Fruit fly (Drosophila melanogaster) whole organism, embryonic: ENCODE data around the gene CG13008.
A peak's percentile ranks its signal among the peaks of the same experiment; 100 is the strongest.

Experiments
- BEAF-32 ChIP-seq: fragments of 200-800 bp; sonication (Bioruptor generic); optimal IDR thresholded peaks from 3 replicates; lab custom pipeline; 2017; ENCODE audit warnings: missing biosample characterization, missing genetic modification characterization, mild to moderate bottlenecking, moderate library complexity, missing genetic modification reagents
- Blimp-1 ChIP-seq: fragments of 200-800 bp; sonication (Bioruptor generic); optimal IDR thresholded peaks from 3 replicates; lab custom pipeline; 2018; ENCODE audit warnings: missing biosample characterization, missing genetic modification characterization, mild to moderate bottlenecking, moderate library complexity, missing genetic modification reagents
- CG1024 ChIP-seq: fragments of 200-800 bp; sonication (Bioruptor generic); IDR thresholded peaks from 2 replicates; pipeline ENCODE4 v1.3.6; 2022; ENCODE audit warnings: missing biosample characterization, missing genetic modification characterization
- CG10274 ChIP-seq: fragments of 200-800 bp; sonication (Bioruptor generic); optimal IDR thresholded peaks from 3 replicates; lab custom pipeline; 2017; ENCODE audit warnings: missing biosample characterization, mild to moderate bottlenecking, missing genetic modification characterization
- CG11723 ChIP-seq: fragments of 200-800 bp; sonication (Bioruptor generic); optimal IDR thresholded peaks from 2 replicates; lab custom pipeline; 2017; ENCODE audit warnings: missing biosample characterization, mild to moderate bottlenecking, missing genetic modification characterization
- CG17612 ChIP-seq: fragments of 200-800 bp; sonication (Bioruptor generic); IDR thresholded peaks from 2 replicates; pipeline ENCODE4 v1.3.6; 2022; ENCODE audit warnings: missing biosample characterization, missing genetic modification characterization
- CG1832 ChIP-seq: fragments of 200-800 bp; sonication (Bioruptor generic); optimal IDR thresholded peaks from 2 replicates; lab custom pipeline; 2017; ENCODE audit warnings: missing biosample characterization, mild to moderate bottlenecking, missing genetic modification characterization, inconsistent platforms
- CG18599 ChIP-seq: fragments of 200-800 bp; sonication (Bioruptor generic); optimal IDR thresholded peaks from 3 replicates; lab custom pipeline; 2017; ENCODE audit warnings: missing biosample characterization, missing genetic modification characterization, mild to moderate bottlenecking, moderate library complexity, missing genetic modification reagents
- CG3065 ChIP-seq: fragments of 200-800 bp; sonication (Bioruptor generic); optimal IDR thresholded peaks from 2 replicates; lab custom pipeline; 2016; ENCODE audit warnings: missing biosample characterization, missing genetic modification characterization
- CG4404 ChIP-seq: fragments of 200-800 bp; sonication (Bioruptor generic); IDR thresholded peaks from 2 replicates; pipeline ENCODE4 v1.3.6; 2022; ENCODE audit warnings: missing biosample characterization, missing genetic modification characterization
- CG5953 ChIP-seq: fragments of 200-800 bp; sonication (Bioruptor generic); IDR thresholded peaks from 2 replicates; pipeline ENCODE4 v1.3.6; 2022; ENCODE audit warnings: missing biosample characterization, missing genetic modification characterization
- CG6654 ChIP-seq: fragments of 200-800 bp; sonication (Bioruptor generic); optimal IDR thresholded peaks from 2 replicates; lab custom pipeline; 2017; ENCODE audit warnings: missing biosample characterization, mild to moderate bottlenecking, missing genetic modification characterization
- CG6683 ChIP-seq: fragments of 200-800 bp; sonication (Bioruptor generic); optimal IDR thresholded peaks from 2 replicates; lab custom pipeline; 2017; ENCODE audit warnings: missing biosample characterization, mild to moderate bottlenecking, missing genetic modification characterization, missing genetic modification reagents
- CG8290 ChIP-seq, 3 experiments: fragments of 200-800 bp; sonication (Bioruptor generic); optimal IDR thresholded peaks; 2 replicates each; lab custom pipeline; 2016 to 2019; ENCODE audit warnings: missing biosample characterization in 3 of 3, missing genetic modification characterization in 3 of 3, mild to moderate bottlenecking in 2 of 3, moderate library complexity in 1 of 3
- CG8944 ChIP-seq: fragments of 200-800 bp; sonication (Bioruptor generic); optimal IDR thresholded peaks from 3 replicates; lab custom pipeline; 2016; ENCODE audit warnings: missing biosample characterization, missing genetic modification characterization
- CG9876 ChIP-seq: fragments of 200-800 bp; sonication (Bioruptor generic); optimal IDR thresholded peaks from 2 replicates; lab custom pipeline; 2016; ENCODE audit warnings: missing biosample characterization, missing genetic modification characterization
- CTCF ChIP-seq: fragments of 200-800 bp; sonication (Bioruptor generic); optimal IDR thresholded peaks from 2 replicates; lab custom pipeline; 2017; ENCODE audit warnings: missing biosample characterization, mild to moderate bottlenecking, missing genetic modification characterization, moderate library complexity
- D19A ChIP-seq: fragments of 200-800 bp; optimal IDR thresholded peaks from 3 replicates; lab custom pipeline; 2019; ENCODE audit warnings: missing biosample characterization, mild to moderate bottlenecking, missing genetic modification characterization, moderate library complexity
- Drgx ChIP-seq: fragments of 200-800 bp; sonication (Bioruptor generic); IDR thresholded peaks from 2 replicates; pipeline ENCODE4 v1.3.6; 2022; ENCODE audit warnings: missing biosample characterization, missing genetic modification characterization
- Ets97D ChIP-seq: fragments of 200-800 bp; sonication (Bioruptor generic); optimal IDR thresholded peaks from 3 replicates; lab custom pipeline; 2016; ENCODE audit warnings: missing biosample characterization, missing genetic modification characterization
- MESR4 ChIP-seq: fragments of 200-800 bp; sonication (Bioruptor generic); optimal IDR thresholded peaks from 2 replicates; lab custom pipeline; 2018; ENCODE audit warnings: missing biosample characterization, mild to moderate bottlenecking, missing genetic modification characterization, moderate library complexity
- Pdp1 ChIP-seq, 2 experiments: fragments of 200-800 bp; sonication (Bioruptor generic); optimal IDR thresholded peaks; 3 replicates each; lab custom pipeline; 2016; ENCODE audit warnings: missing biosample characterization in 2 of 2, missing genetic modification characterization in 2 of 2, mild to moderate bottlenecking in 1 of 2, moderate library complexity in 1 of 2
- Ptx1 ChIP-seq: fragments of 200-800 bp; sonication (Bioruptor generic); IDR thresholded peaks from 2 replicates; pipeline ENCODE4 v1.3.6; 2022; ENCODE audit warnings: missing biosample characterization, missing genetic modification characterization
- Tbp ChIP-seq: fragments of >200 bp; optimal IDR thresholded peaks from 2 replicates; lab custom pipeline; 2018; ENCODE audit warnings: missing biosample characterization, missing genetic modification characterization
- ase ChIP-seq: fragments of 200-800 bp; sonication (Bioruptor generic); IDR thresholded peaks from 3 replicates; pipeline ENCODE4 v1.3.6; 2022; ENCODE audit warnings: missing biosample characterization, missing genetic modification characterization
- chn ChIP-seq: fragments of 200-800 bp; sonication (Bioruptor generic); optimal IDR thresholded peaks from 2 replicates; lab custom pipeline; 2016; ENCODE audit warnings: missing biosample characterization, missing genetic modification characterization
- dimm ChIP-seq: fragments of 200-800 bp; sonication (Bioruptor generic); IDR thresholded peaks from 2 replicates; pipeline ENCODE4 v1.3.6; 2022; ENCODE audit warnings: missing biosample characterization, missing genetic modification characterization
- fru ChIP-seq: fragments of >200 bp; optimal IDR thresholded peaks from 2 replicates; lab custom pipeline; 2017
- gcm ChIP-seq: fragments of 200-800 bp; sonication (Bioruptor generic); optimal IDR thresholded peaks from 2 replicates; lab custom pipeline; 2019; ENCODE audit warnings: missing biosample characterization, mild to moderate bottlenecking, missing genetic modification characterization, moderate library complexity
- gem ChIP-seq: fragments of 200-800 bp; sonication (Bioruptor generic); optimal IDR thresholded peaks from 2 replicates; lab custom pipeline; 2019; ENCODE audit warnings: missing biosample characterization, mild to moderate bottlenecking, missing genetic modification characterization, moderate library complexity
- hth ChIP-seq: fragments of >200 bp; optimal IDR thresholded peaks from 2 replicates; lab custom pipeline; 2017; ENCODE audit warnings: inconsistent platforms
- knrl ChIP-seq: fragments of 200-800 bp; sonication (Bioruptor generic); IDR thresholded peaks from 3 replicates; pipeline ENCODE4 v1.3.6; 2022; ENCODE audit warnings: missing biosample characterization, missing genetic modification characterization; ENCODE audit not compliant: partially characterized antibody
- lbe ChIP-seq: fragments of 200-800 bp; sonication (Bioruptor generic); optimal IDR thresholded peaks from 2 replicates; lab custom pipeline; 2016; ENCODE audit warnings: missing biosample characterization, mild to moderate bottlenecking, missing genetic modification characterization
- otp ChIP-seq: fragments of 200-800 bp; sonication (Bioruptor generic); IDR thresholded peaks from 3 replicates; pipeline ENCODE4, ENCODE4 v1.3.6; 2022; ENCODE audit warnings: missing biosample characterization, missing genetic modification characterization
- pita ChIP-seq: fragments of 200-800 bp; sonication (Bioruptor generic); optimal IDR thresholded peaks from 2 replicates; lab custom pipeline; 2017; ENCODE audit warnings: missing biosample characterization, mild to moderate bottlenecking, missing genetic modification characterization
- row ChIP-seq: fragments of 200-800 bp; sonication (Bioruptor generic); IDR thresholded peaks from 3 replicates; pipeline ENCODE4 v1.3.6; 2022; ENCODE audit warnings: missing biosample characterization, missing genetic modification characterization
- sc ChIP-seq, 3 experiments: fragments of >200 bp in 2 of 3; fragments of 200-800 bp in 1 of 3; sonication (Bioruptor generic) in 1 of 3; optimal IDR thresholded peaks; 2 replicates in 2 of 3; 3 replicates in 1 of 3; lab custom pipeline; 2017; ENCODE audit warnings: mild to moderate bottlenecking in 1 of 3, missing biosample characterization in 1 of 3, missing genetic modification characterization in 1 of 3, missing genetic modification reagents in 1 of 3
- sens ChIP-seq: fragments of 200-800 bp; sonication (Bioruptor generic); peaks from one replicate; lab custom pipeline; 2016; ENCODE audit warnings: missing biosample characterization, missing genetic modification characterization
- sqz ChIP-seq: fragments of 200-800 bp; sonication (Bioruptor generic); optimal IDR thresholded peaks from 3 replicates; lab custom pipeline; 2018; ENCODE audit warnings: missing biosample characterization, mild to moderate bottlenecking, missing genetic modification characterization
- stwl ChIP-seq: fragments of 200-800 bp; sonication (Bioruptor generic); optimal IDR thresholded peaks from 3 replicates; lab custom pipeline; 2018; ENCODE audit warnings: missing biosample characterization, mild to moderate bottlenecking, missing genetic modification characterization, moderate library complexity
- wek ChIP-seq: fragments of 200-800 bp; sonication (Bioruptor generic); optimal IDR thresholded peaks from 3 replicates; lab custom pipeline; 2018; ENCODE audit warnings: missing biosample characterization, mild to moderate bottlenecking, missing genetic modification characterization, moderate library complexity

CG13008 gene

DNA sequence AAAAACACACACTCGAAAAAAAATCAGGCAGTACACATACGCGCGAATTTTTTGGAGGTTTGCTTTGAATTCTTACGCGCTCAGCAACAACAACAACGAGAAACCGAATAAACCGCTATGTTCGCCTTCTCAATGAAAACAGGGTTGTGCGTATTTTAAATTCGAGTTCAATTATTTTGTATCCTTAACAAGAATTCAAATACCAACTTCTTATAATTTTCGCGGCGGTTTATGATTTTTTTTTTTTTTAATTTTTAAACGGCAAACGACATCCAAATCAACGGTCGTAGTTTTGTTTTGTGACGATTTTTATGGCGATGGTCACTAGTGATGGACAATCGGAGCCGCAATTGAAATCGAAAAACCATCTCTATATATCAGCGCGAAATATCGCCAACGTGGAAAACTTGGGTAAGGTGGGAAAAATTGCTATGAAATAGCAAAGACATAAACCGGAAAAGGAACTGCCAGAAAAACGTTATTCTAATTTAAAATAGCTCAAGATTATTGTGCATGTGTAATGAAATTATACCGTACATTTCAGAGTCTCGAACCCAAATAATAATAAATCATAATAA lies 40.6 kb downstream of the CG13008 start, which contains the start of gene goe (continued):
- peak; percentile 95 for TF ChIP-seq pita (GFP tag; lab: Kevin White, UChicago)
- TF ChIP-seq gem, result peak; percentile 69
- TF ChIP-seq hth (lab: Kevin White, UChicago), result no peak
- peak; percentile 73; the same call in 2 of the 3 replicates for TF ChIP-seq otp (GFP tag; lab: Robert Waterston, UW)
- TF ChIP-seq sc (optimal IDR thresholded peaks at IDR 0.05; lab: Kevin White, UChicago), result no peak
- TF ChIP-seq sc (GFP tag; optimal IDR thresholded peaks at IDR 0.05; lab: Kevin White, UChicago), result peak; percentile 55
- peak; percentile 87 for TF ChIP-seq knrl (GFP tag; lab: Robert Waterston, UW)
- no peak for TF ChIP-seq CG6654
- TF ChIP-seq sqz (GFP tag; lab: Kevin White, UChicago), result no peak
- TF ChIP-seq fru, result no peak
- peak; percentile 73 for TF ChIP-seq CG18599 (GFP tag; lab: Kevin White, UChicago)
- TF ChIP-seq CTCF (GFP tag; lab: Kevin White, UChicago), result peak; percentile 79
- peak; percentile 40 for TF ChIP-seq CG5953 (GFP tag; lab: Robert Waterston, UW)
- TF ChIP-seq Tbp, result no peak

DNA sequence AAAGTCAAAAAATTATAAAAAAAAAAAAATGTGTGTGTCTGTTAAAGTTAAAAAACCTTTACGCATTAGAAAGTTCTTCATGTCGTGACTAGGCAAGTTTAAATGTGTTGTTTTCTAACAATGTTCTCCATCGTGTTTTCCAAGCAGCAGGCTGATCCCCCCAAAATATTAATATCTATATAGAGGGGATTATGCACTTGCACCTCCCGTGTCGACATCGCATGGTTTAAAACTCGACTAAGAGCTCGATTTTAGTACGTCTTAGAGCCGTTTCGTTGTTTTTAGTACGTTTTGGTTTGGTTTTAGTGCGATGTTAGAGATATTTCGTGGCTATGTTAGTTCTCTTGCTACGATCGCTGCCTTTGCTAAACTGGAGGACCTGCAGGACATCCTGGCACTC lies 42.0 kb downstream of the CG13008 start:
- TF ChIP-seq CG6683 (GFP tag; lab: Kevin White, UChicago) (no peak), CG10274 (GFP tag; lab: Kevin White, UChicago) (no peak), BEAF-32 (GFP tag; lab: Kevin White, UChicago) (peak; percentile 5), Ets97D (GFP tag; lab: Kevin White, UChicago) (peak; percentile 20), CTCF (GFP tag; lab: Kevin White, UChicago) (peak; percentile 60), pita (GFP tag; lab: Kevin White, UChicago) (peak; percentile 39), CG1832 (GFP tag; lab: Kevin White, UChicago) (no peak), gcm (no peak), wek (GFP tag; lab: Kevin White, UChicago) (peak; percentile 74)

DNA sequence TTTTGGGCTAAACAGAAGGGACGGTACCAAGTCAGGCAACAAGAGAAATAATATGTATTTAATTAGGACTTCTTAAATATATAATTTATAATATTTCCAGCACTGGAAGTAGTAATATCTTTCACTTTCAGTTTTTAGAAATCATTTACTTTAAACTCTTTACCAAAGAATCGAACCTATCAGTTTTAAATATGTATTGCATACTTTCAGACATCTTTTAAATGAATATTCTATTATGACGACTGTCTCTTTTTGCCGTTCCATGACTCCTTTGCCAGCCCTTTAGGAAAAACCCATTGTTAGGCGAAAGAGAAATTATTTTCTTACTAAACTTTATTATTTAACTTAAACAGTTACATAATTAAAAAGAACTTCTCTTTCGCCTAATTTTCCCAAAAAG lies 46.5 kb downstream of the CG13008 start:
- no peak for TF ChIP-seq Ptx1 (GFP tag; lab: Robert Waterston, UW)
- no peak for TF ChIP-seq MESR4 (GFP tag; lab: Kevin White, UChicago)
- TF ChIP-seq dimm (GFP tag; lab: Robert Waterston, UW), result no peak
- TF ChIP-seq Pdp1 (GFP tag; optimal IDR thresholded peaks at IDR 0.05; lab: Kevin White, UChicago), result peak in 1 of 2 experiments; percentile 33
- peak; percentile 9 for TF ChIP-seq Blimp-1 (GFP tag; lab: Kevin White, UChicago)
- peak; percentile 59 for TF ChIP-seq CG8290 (GFP tag; optimal IDR thresholded peaks at IDR 0.05; lab: Kevin White, UChicago)
- TF ChIP-seq CG8290 (tag; optimal IDR thresholded peaks at IDR 0.05; lab: Kevin White, UChicago), result no peak
- TF ChIP-seq CG17612 (GFP tag; lab: Robert Waterston, UW), result peak; percentile 86
- peak; percentile 20; the same call in 1 of the 3 replicates for TF ChIP-seq row (GFP tag; lab: Robert Waterston, UW)
- TF ChIP-seq CG1024, result no peak

DNA sequence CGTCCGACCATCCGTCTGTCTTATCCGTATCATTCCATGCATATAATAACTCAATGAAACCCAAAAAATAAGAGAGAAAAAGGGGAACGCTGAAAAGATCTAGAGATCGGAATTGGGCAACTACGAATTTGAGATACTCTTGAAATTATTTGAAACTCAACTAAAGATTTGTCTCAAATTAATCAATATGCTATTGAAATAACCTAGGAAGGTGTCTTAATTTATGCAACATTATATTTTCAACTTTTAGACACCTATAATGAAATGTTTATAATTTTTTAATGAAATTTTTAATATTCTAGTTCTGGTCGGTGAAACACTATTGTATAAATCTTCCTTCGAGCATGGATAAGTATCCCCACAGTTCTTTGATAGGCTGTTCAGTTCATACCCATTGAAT lies 49.4 kb downstream of the CG13008 start:
- TF ChIP-seq D19A (tag; lab: Kevin White, UChicago), result peak; percentile 73
- TF ChIP-seq CG3065 (GFP tag; lab: Kevin White, UChicago), result no peak

DNA sequence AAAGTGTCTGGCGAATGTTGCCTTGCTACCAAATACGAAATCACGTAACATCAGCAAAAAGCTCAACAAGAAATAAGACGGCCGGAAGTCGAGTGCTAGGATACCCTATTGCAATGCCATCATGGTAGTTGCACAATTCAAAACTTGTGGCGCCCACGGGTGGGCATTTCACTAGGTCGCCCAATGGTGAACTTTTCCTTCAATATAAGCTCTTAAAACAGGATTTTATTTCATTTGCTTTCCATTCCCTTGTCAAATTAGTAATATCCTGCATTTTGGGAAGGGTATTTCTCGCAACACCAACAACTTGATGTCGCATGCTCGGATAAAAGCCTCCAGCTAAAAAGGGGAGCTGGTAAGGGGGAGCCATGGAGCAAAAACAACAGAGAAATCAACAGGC lies 50.4 kb downstream of the CG13008 start:
- TF ChIP-seq lbe (peak; percentile 43), stwl (tag; lab: Kevin White, UChicago) (no peak), CG8944 (GFP tag; lab: Kevin White, UChicago) (no peak), CG11723 (no peak), ase (GFP tag; lab: Robert Waterston, UW) (0 out of 3 replicates have a peak, but pooled peaks have one; percentile 17), CG9876 (GFP tag; lab: Kevin White, UChicago) (no peak), D19A (tag; lab: Kevin White, UChicago) (peak; percentile 63), row (GFP tag; lab: Robert Waterston, UW) (0 out of 3 replicates have a peak, but pooled peaks have one; percentile 11), chn (GFP tag; lab: Kevin White, UChicago) (no peak), Drgx (GFP tag; lab: Robert Waterston, UW) (peak; percentile 61), CG4404 (GFP tag; lab: Robert Waterston, UW) (no peak), Ptx1 (GFP tag; lab: Robert Waterston, UW) (peak; percentile 12; the same call in 1 of the 2 replicates), sens (GFP tag; lab: Kevin White, UChicago) (peak; percentile 34)
- TF ChIP-seq, all 482 proteins: peak for 7
